Fruit fly (Drosophila melanogaster) Kc167 (cell line): Measurements from ENCODE around the gene bowl.

Experiments
- Myc ChIP-seq: fragments of >200 bp; optimal IDR thresholded peaks from 2 replicates; lab custom pipeline; 2017; ENCODE audit warnings: missing external identifiers
- Sin3A ChIP-seq: fragments of >200 bp; optimal IDR thresholded peaks from 2 replicates; lab custom pipeline; 2018; ENCODE audit warnings: missing external identifiers
- insv ChIP-seq: fragments of >200 bp; optimal IDR thresholded peaks from 3 replicates; lab custom pipeline; 2018; ENCODE audit warnings: missing external identifiers
- psq ChIP-seq: fragments of >200 bp; optimal IDR thresholded peaks from 2 replicates; lab custom pipeline; 2017; ENCODE audit warnings: missing external identifiers
- ttk ChIP-seq: sonication (Bioruptor generic); optimal IDR thresholded peaks from 2 replicates; lab custom pipeline; 2017; ENCODE audit warnings: missing external identifiers

- TF ChIP-seq psq (lab: Kevin White, UChicago) (no peak), Sin3A (no peak), ttk (lab: Kevin White, UChicago) (no peak), Myc (no peak), insv (lab: Kevin White, UChicago) (no peak)
Observed at dm6 chr2L:3772937-3773623, 1.6 kb downstream of the bowl start.
